Worm (Caenorhabditis elegans): ENCODE measurements around the gene C09E8.1.

ce11 chrII:577632-578031 is 21.3 kb downstream of the C09E8.1 start, which contains the start of gene W08F4.7:
- TF ChIP-seq snpc-4 (GFP tag; optimal IDR thresholded peaks at IDR 0.05): no peak
- no peak for TF ChIP-seq snpc-4 (tag; optimal IDR thresholded peaks at IDR 0.05)
- no peak for TF ChIP-seq ceh-58 (GFP tag; IDR thresholded peaks at IDR 0.05)
- TF ChIP-seq lir-1 (GFP tag; conservative IDR thresholded peaks at IDR 0.05): no peak
- TF ChIP-seq ama-1 (optimal IDR thresholded peaks at IDR 0.05): no peak
- peak in 1 of 2 experiments; percentile 38 for TF ChIP-seq ama-1 (GFP tag; optimal IDR thresholded peaks at IDR 0.05)
- TF ChIP-seq ekl-4 (GFP tag; IDR thresholded peaks at IDR 0.05): 0 out of 2 replicates have a peak, but pooled peaks have one; percentile 12
- no peak for TF ChIP-seq die-1 (tag; optimal IDR thresholded peaks at IDR 0.05)
- no peak for TF ChIP-seq ztf-6 (GFP tag; IDR thresholded peaks at IDR 0.05)
- TF ChIP-seq F39B2.1 (GFP tag; IDR thresholded peaks at IDR 0.05): no peak
- no peak for TF ChIP-seq unc-130 (GFP tag; optimal IDR thresholded peaks at IDR 0.05)
- TF ChIP-seq F57C9.4 (tag; optimal IDR thresholded peaks at IDR 0.05): no peak
- TF ChIP-seq mxl-1 (tag; optimal IDR thresholded peaks at IDR 0.05): no peak
- no peak for TF ChIP-seq hmg-20 (GFP tag; IDR thresholded peaks at IDR 0.05)
- no peak for TF ChIP-seq F10E7.11 (tag; optimal IDR thresholded peaks at IDR 0.05)

All from whole organism, young adult.